Worm (Caenorhabditis elegans): ENCODE data around the gene Y41G9A.6.

The Y41G9A.6 gene

DNA sequence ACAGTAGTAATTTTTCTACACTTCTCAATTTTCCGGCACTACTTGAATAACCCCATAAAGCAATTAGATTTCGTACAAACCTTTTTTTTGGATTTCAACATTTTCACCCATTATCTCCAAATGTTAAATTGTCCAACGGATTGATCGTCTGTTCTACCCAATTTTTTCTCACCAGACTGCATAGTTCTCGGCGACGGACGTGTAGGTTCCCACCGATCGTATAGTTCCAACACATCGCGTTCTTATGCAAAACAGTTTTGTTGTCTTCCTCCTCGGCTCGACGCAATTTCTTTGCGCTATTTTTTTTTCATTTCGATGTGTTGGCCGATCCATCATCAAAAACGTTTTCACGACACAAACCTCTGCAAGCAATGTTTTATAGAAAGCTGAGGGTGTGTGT lies at the start of gene Y41G9A.6:
TSS of gene Y41G9A.6 (minus strand) at position 101 of the 400 bp plus-strand sequence.
- no peak for TF ChIP-seq tab-1 (GFP tag; IDR thresholded peaks at IDR 0.05)
- TF ChIP-seq med-1 (GFP tag; optimal IDR thresholded peaks at IDR 0.05; ENCODE audit: insufficient read depth) = no peak
- no peak for TF ChIP-seq ref-1 (GFP tag; conservative IDR thresholded peaks at IDR 0.05)

DNA sequence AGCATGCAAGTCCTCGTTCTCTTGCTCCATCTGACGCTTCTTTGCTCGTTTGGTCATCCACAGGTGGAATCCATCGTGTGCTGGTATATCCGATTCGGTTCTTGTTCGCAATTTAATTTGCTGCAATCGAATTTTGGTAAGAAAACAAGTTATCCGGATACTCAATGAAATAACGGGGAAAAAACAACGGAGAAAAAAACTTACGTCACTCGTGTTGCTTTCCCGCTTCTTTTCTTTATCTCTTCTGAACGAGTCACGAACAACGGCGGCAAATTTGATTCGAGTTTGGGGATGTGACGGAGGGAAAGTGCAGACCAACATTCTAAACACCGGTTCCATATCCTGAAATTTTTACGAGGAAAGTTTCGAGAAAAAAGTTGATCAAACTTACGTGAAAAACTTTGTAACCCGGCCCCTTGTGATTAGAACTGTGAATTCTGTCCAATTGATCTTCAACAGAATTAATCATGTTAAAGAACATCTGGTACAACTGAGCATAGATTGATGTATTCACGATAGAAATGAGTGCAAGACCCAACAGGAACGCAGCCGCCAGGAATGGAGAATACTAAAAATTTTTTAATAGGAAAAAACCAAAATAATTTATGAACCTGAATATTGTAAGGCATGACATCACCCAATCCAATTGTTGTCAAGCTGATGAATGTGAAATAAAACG lies 47.9 kb upstream of the Y41G9A.6 start:
- TF ChIP-seq cog-1 (tag; optimal IDR thresholded peaks at IDR 0.05) (no peak), ztf-23 (GFP tag; IDR thresholded peaks at IDR 0.05) (no peak), T22C8.4 (GFP tag; IDR thresholded peaks at IDR 0.05) (no peak), klf-2 (GFP tag; conservative IDR thresholded peaks at IDR 0.05) (no peak), flt-1 (GFP tag; IDR thresholded peaks at IDR 0.05) (no peak), ztf-29 (GFP tag; IDR thresholded peaks at IDR 0.05) (no peak), ref-1 (GFP tag; conservative IDR thresholded peaks at IDR 0.05) (no peak), tab-1 (GFP tag; IDR thresholded peaks at IDR 0.05) (no peak), med-1 (GFP tag; optimal IDR thresholded peaks at IDR 0.05; ENCODE audit: insufficient read depth) (no peak)

DNA sequence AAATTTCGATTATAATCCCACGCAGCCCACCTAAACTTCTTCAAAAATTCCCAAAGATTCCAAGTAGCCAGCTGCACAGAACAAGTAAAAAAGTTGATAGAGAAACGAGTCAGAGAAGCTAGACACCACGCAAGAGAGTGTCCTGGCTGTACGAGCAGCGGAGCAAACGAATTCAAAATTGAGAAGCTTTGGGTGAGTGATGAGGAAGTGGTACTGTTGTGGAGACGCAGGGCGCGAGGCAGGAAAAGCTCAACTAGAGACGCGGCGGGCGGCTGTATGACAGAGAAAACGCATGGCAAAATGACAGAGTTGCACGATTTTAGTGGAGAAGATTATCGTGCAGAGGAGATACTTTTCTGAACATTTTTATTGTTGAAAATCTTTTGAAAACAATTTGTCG lies 45.6 kb upstream of the Y41G9A.6 start:
- TF ChIP-seq tab-1 (GFP tag; IDR thresholded peaks at IDR 0.05) (no peak), flt-1 (GFP tag; IDR thresholded peaks at IDR 0.05) (no peak), cog-1 (tag; optimal IDR thresholded peaks at IDR 0.05) (no peak), ztf-29 (GFP tag; IDR thresholded peaks at IDR 0.05) (no peak), klf-2 (GFP tag; conservative IDR thresholded peaks at IDR 0.05) (no peak), ztf-23 (GFP tag; IDR thresholded peaks at IDR 0.05) (no peak), T22C8.4 (GFP tag; IDR thresholded peaks at IDR 0.05) (no peak), med-1 (GFP tag; optimal IDR thresholded peaks at IDR 0.05; ENCODE audit: insufficient read depth) (no peak), ref-1 (GFP tag; conservative IDR thresholded peaks at IDR 0.05) (no peak)

DNA sequence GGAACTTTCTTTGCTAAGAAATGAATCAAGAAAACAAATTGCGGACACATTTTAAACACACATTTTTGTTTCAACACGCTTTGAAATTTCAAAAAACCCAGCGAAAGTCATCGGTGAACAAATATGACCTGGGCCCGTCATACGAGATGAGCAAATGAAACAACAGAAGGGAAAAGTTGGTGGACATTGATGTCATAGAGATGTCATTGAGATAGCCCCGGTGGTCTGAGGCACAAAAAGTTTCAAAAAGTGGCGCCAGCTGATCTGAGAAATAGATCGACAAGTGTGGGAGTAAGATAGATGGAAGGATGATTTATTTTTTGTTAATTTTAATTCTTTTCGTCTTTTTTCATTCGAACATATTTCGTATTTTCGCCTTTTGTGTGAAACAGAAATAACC lies 45.1 kb upstream of the Y41G9A.6 start:
- TF ChIP-seq tab-1 (GFP tag; IDR thresholded peaks at IDR 0.05) (no peak), T22C8.4 (GFP tag; IDR thresholded peaks at IDR 0.05) (no peak), flt-1 (GFP tag; IDR thresholded peaks at IDR 0.05) (no peak), ref-1 (GFP tag; conservative IDR thresholded peaks at IDR 0.05) (no peak)

DNA sequence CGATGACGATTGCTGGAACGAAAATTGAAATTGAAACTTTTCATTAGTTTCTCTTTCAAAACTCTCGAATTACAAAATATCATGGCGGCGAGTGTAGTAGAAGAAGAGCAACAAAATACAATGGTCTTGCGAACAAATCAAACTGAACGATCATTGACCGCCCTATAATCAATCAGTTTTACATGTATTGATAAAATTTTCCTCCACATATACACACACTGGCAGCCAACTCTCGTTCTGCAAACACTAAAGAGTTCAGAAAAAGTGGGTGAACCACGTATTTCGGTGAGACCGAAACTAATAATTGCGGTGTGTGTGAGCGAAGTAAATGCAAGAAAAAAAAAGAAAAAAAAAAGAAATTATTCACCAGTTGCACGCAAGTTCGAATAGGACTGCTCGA lies 43.6 kb upstream of the Y41G9A.6 start:
- TF ChIP-seq ztf-23 (GFP tag; IDR thresholded peaks at IDR 0.05) (no peak), med-1 (GFP tag; optimal IDR thresholded peaks at IDR 0.05; ENCODE audit: insufficient read depth) (no peak), T22C8.4 (GFP tag; IDR thresholded peaks at IDR 0.05) (no peak), ztf-29 (GFP tag; IDR thresholded peaks at IDR 0.05) (no peak), tab-1 (GFP tag; IDR thresholded peaks at IDR 0.05) (no peak), cog-1 (tag; optimal IDR thresholded peaks at IDR 0.05) (no peak), flt-1 (GFP tag; IDR thresholded peaks at IDR 0.05) (no peak), klf-2 (GFP tag; conservative IDR thresholded peaks at IDR 0.05) (no peak), ref-1 (GFP tag; conservative IDR thresholded peaks at IDR 0.05) (no peak)

DNA sequence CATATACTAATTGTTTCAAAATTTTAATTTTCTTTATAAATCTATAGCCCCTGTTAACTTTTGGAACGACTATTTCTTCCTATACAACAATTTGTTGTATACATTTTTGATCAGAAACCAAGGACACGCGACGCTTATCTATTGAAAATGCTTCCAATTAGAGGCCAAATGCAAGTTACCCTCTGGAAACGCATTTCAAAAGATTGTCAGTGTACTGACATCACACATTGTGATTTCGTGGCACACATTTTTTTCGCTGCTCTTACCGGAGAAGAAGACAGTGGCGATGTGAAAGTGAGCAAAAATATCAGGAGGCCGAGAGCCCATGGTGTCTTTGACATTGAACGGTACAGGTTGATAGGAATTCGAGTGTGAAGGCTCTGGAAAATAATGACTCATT lies 41.9 kb upstream of the Y41G9A.6 start, which contains the start of gene cnnm-3:
TSS of gene cnnm-3 (minus strand) at position 382 of the 400 bp plus-strand sequence.
- TF ChIP-seq ref-1 (GFP tag; conservative IDR thresholded peaks at IDR 0.05) = no peak
- no peak for TF ChIP-seq tab-1 (GFP tag; IDR thresholded peaks at IDR 0.05)
- no peak for TF ChIP-seq cog-1 (tag; optimal IDR thresholded peaks at IDR 0.05)
- no peak for TF ChIP-seq T22C8.4 (GFP tag; IDR thresholded peaks at IDR 0.05)
- no peak for TF ChIP-seq flt-1 (GFP tag; IDR thresholded peaks at IDR 0.05)
- no peak for TF ChIP-seq ztf-23 (GFP tag; IDR thresholded peaks at IDR 0.05)
- TF ChIP-seq klf-2 (GFP tag; conservative IDR thresholded peaks at IDR 0.05) = no peak
- no peak for TF ChIP-seq med-1 (GFP tag; optimal IDR thresholded peaks at IDR 0.05; ENCODE audit: insufficient read depth)
- TF ChIP-seq ztf-29 (GFP tag; IDR thresholded peaks at IDR 0.05) = no peak

DNA sequence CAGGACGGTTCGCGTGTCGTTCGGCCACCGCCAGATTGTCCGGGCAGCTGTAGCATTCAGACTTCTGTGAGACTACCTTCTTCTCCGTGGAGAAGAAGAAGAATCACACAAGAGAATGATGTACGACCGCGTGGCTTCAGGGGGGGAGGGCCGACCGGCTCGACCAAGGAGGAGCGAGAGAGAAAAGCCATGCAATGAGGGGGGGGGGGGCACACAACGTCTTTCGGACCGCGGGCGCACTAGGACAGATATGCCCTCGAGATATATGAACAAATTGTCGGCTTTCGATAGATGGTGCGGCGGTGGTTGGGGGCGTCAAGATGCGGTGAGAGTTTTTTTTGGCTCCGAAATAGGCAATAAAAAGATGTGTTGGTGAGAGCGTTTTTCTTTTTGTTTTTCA lies 37.0 kb upstream of the Y41G9A.6 start:
- TF ChIP-seq klf-2 (GFP tag; conservative IDR thresholded peaks at IDR 0.05) (no peak), ref-1 (GFP tag; conservative IDR thresholded peaks at IDR 0.05) (no peak), med-1 (GFP tag; optimal IDR thresholded peaks at IDR 0.05; ENCODE audit: insufficient read depth) (no peak), cog-1 (tag; optimal IDR thresholded peaks at IDR 0.05) (no peak), ztf-29 (GFP tag; IDR thresholded peaks at IDR 0.05) (no peak), tab-1 (GFP tag; IDR thresholded peaks at IDR 0.05) (no peak), T22C8.4 (GFP tag; IDR thresholded peaks at IDR 0.05) (no peak), flt-1 (GFP tag; IDR thresholded peaks at IDR 0.05) (no peak), ztf-23 (GFP tag; IDR thresholded peaks at IDR 0.05) (no peak)

DNA sequence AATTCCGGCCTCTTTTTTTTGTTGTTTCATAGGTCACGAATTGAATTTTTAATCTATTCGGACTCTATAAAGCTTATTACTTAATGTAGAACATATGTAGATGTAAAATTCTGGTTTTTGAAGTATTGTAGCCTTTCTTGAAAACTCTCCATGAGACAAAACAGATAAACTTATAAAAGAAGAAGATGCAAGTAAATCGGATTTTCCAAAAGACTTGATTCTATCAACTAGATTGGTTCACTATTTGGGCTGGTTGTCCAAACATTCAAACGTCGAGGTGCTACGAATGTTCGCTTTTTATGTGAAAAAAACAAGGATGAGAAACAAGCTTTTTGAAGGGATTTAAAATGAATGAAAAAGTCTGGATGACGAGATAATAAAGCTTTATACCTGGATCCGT lies 36.4 kb upstream of the Y41G9A.6 start:
- TF ChIP-seq ztf-23 (GFP tag; IDR thresholded peaks at IDR 0.05) (no peak), T22C8.4 (GFP tag; IDR thresholded peaks at IDR 0.05) (no peak), ref-1 (GFP tag; conservative IDR thresholded peaks at IDR 0.05) (no peak), cog-1 (tag; optimal IDR thresholded peaks at IDR 0.05) (no peak), tab-1 (GFP tag; IDR thresholded peaks at IDR 0.05) (no peak), flt-1 (GFP tag; IDR thresholded peaks at IDR 0.05) (no peak), med-1 (GFP tag; optimal IDR thresholded peaks at IDR 0.05; ENCODE audit: insufficient read depth) (no peak), ztf-29 (GFP tag; IDR thresholded peaks at IDR 0.05) (no peak), klf-2 (GFP tag; conservative IDR thresholded peaks at IDR 0.05) (no peak)

DNA sequence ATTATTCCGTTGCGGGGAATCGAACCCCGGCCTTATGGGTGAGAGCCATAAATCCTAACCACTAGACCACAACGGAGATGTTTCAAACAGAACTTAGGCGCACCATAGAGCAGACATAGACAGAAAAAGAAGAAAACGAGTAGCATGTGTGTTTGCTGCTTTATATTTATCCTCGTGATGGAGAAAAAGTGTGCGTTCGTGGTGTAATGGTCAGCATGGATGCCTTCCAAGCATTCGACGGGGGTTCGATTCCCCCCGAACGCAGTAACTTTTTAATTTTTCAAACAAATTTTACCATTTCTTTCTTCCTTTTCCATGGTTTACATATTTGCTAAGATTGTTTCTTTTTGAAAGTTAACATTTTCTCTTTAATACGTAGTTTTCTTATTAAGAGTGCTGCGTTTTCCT lies 32.4 kb upstream of the Y41G9A.6 start:
- TF ChIP-seq ztf-23 (GFP tag; IDR thresholded peaks at IDR 0.05) (peak; percentile 98), cog-1 (tag; optimal IDR thresholded peaks at IDR 0.05) (peak; percentile 92), T22C8.4 (GFP tag; IDR thresholded peaks at IDR 0.05) (peak; percentile 94), tab-1 (GFP tag; IDR thresholded peaks at IDR 0.05) (peak; percentile 97), ref-1 (GFP tag; conservative IDR thresholded peaks at IDR 0.05) (peak; percentile 92), ztf-29 (GFP tag; IDR thresholded peaks at IDR 0.05) (peak; percentile 96), klf-2 (GFP tag; conservative IDR thresholded peaks at IDR 0.05) (peak; percentile 95), med-1 (GFP tag; optimal IDR thresholded peaks at IDR 0.05; ENCODE audit: insufficient read depth) (peak; percentile 79), flt-1 (GFP tag; IDR thresholded peaks at IDR 0.05) (peak; percentile 97)

DNA sequence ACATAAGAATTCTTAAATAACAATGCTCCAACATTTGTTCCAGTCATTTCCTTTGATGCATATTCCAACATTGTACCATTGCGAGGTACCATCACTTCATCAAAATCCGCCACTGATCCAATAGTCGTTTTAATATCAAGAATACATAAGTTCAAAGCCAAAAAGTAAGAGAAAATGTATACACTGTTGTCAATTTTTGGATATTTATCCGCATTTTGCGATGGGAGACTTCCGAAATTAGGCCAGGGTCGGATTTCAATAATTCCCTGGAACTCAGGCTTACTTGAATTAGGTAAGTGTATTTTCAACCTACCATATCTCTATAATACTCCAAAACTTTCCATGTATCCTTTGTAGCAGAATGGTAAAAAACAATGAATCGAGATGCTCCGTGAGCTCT lies 30.6 kb upstream of the Y41G9A.6 start, which contains the start of gene M02F4.2:
TSS of gene M02F4.2 (minus strand) at position 101 of the 400 bp plus-strand sequence.
- TF ChIP-seq tab-1 (GFP tag; IDR thresholded peaks at IDR 0.05) = no peak
- TF ChIP-seq ref-1 (GFP tag; conservative IDR thresholded peaks at IDR 0.05) = no peak
- no peak for TF ChIP-seq ztf-23 (GFP tag; IDR thresholded peaks at IDR 0.05)
- no peak for TF ChIP-seq klf-2 (GFP tag; conservative IDR thresholded peaks at IDR 0.05)
- no peak for TF ChIP-seq T22C8.4 (GFP tag; IDR thresholded peaks at IDR 0.05)
- no peak for TF ChIP-seq cog-1 (tag; optimal IDR thresholded peaks at IDR 0.05)
- TF ChIP-seq flt-1 (GFP tag; IDR thresholded peaks at IDR 0.05) = no peak
- TF ChIP-seq med-1 (GFP tag; optimal IDR thresholded peaks at IDR 0.05; ENCODE audit: insufficient read depth) = no peak
- TF ChIP-seq ztf-29 (GFP tag; IDR thresholded peaks at IDR 0.05) = no peak

All from whole organism, midembryonic.